Worm (Caenorhabditis elegans) whole organism, midembryonic: ENCODE measurements around the gene Y34B4A.10.

ENCODE experiments used
- cog-1 ChIP-seq: sonication (generic microtip); optimal IDR thresholded peaks from 2 replicates; lab custom pipeline; 2016; ENCODE audit warnings: missing genetic modification characterization, missing compliant biosample characterization
- flt-1 ChIP-seq: fragments of 200-800 bp; sonication (Bioruptor generic); IDR thresholded peaks from 2 replicates; pipeline ENCODE4 v1.3.6; 2022; ENCODE audit warnings: missing genetic modification characterization, missing compliant biosample characterization
- med-1 ChIP-seq: sonication (generic microtip); optimal IDR thresholded peaks from 2 replicates; lab custom pipeline; 2017; ENCODE audit warnings: missing genetic modification characterization, mild to moderate bottlenecking, missing compliant biosample characterization, antibody characterized with exemption, missing genetic modification reagents; ENCODE audit not compliant: insufficient read depth
- ztf-29 ChIP-seq: fragments of 200-800 bp; sonication (Bioruptor generic); IDR thresholded peaks from 2 replicates; pipeline ENCODE4 v1.3.6; 2022; ENCODE audit warnings: missing genetic modification reagents, missing genetic modification characterization, missing compliant biosample characterization

DNA sequence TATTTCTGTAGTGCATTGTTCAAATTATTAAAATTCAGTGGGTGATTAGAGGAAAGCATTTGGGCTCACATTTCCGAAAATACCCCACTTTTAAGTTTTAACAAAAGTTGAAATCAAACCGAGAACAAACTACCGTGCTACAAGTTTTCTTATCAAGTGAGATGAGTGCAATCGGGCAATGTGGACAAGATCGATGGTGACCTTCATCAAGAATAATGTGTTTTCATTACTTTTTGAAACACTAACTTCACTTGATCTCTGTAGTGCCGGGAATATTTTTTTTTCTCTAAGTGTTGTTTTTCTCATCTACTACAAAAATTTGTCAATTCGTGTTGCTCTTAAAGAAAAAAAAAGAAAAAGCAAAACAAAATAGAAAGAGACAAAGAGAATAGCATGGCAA is 40.9 kb upstream of the Y34B4A.10 start:
- TF ChIP-seq ztf-29: no peak
- TF ChIP-seq flt-1: no peak
- TF ChIP-seq cog-1: no peak
- no peak for TF ChIP-seq med-1 (GFP tag; lab: Kevin White, UChicago)
